Worm (Caenorhabditis elegans): ENCODE data around the gene wht-4.

ce11 chrII:3245836-3246235 lies 32.9 kb upstream of the wht-4 start, which contains the start of gene C17F4.7:
- TF ChIP-seq nhr-25 (tag; optimal IDR thresholded peaks at IDR 0.05): no peak
- no peak for TF ChIP-seq ama-1 (optimal IDR thresholded peaks at IDR 0.05)
- TF ChIP-seq ztf-11 (tag; optimal IDR thresholded peaks at IDR 0.05): no peak
- no peak for TF ChIP-seq lin-15B (tag; optimal IDR thresholded peaks at IDR 0.05)
- no peak for TF ChIP-seq snpc-4 (tag; optimal IDR thresholded peaks at IDR 0.05)
- no peak for TF ChIP-seq elt-1 (tag; optimal IDR thresholded peaks at IDR 0.05)
- peak; percentile 99 for TF ChIP-seq elt-2 (tag; optimal IDR thresholded peaks at IDR 0.05)
- TF ChIP-seq nhr-77 (tag; optimal IDR thresholded peaks at IDR 0.05): no peak
- TF ChIP-seq ZK546.5 (tag; optimal IDR thresholded peaks at IDR 0.05): no peak
